Fruit fly (Drosophila melanogaster) whole organism, embryonic: ENCODE data around the gene kibra.

ENCODE experiments used
- Asciz ChIP-seq: fragments of 200-800 bp; sonication (Bioruptor generic); optimal IDR thresholded peaks from 2 replicates; lab custom pipeline; 2017; ENCODE audit warnings: missing biosample characterization, mild to moderate bottlenecking, missing genetic modification characterization, missing genetic modification reagents
- Awh ChIP-seq: fragments of 200-800 bp; sonication (Bioruptor generic); IDR thresholded peaks from 2 replicates; pipeline ENCODE4, ENCODE4 v1.3.6; 2022; ENCODE audit warnings: missing biosample characterization, missing genetic modification characterization
- B-H2 ChIP-seq: fragments of 200-800 bp; sonication (Bioruptor generic); optimal IDR thresholded peaks from 2 replicates; lab custom pipeline; 2018; ENCODE audit warnings: missing biosample characterization, mild to moderate bottlenecking, missing genetic modification characterization
- CG10959 ChIP-seq: fragments of 200-800 bp; sonication (Bioruptor generic); IDR thresholded peaks from 2 replicates; pipeline ENCODE4 v1.3.6; 2022; ENCODE audit warnings: missing biosample characterization, missing genetic modification characterization
- CG12659 ChIP-seq: fragments of 200-800 bp; sonication (Bioruptor generic); optimal IDR thresholded peaks from 3 replicates; lab custom pipeline; 2017; ENCODE audit warnings: mild to moderate bottlenecking, missing biosample characterization, missing genetic modification reagents, missing genetic modification characterization
- CG15011 ChIP-seq: fragments of 200-800 bp; sonication (Bioruptor generic); optimal IDR thresholded peaks from 3 replicates; lab custom pipeline; 2018; ENCODE audit warnings: missing biosample characterization, mild to moderate bottlenecking, missing genetic modification characterization
- CG17186 ChIP-seq: fragments of 200-800 bp; sonication (Bioruptor generic); optimal IDR thresholded peaks from 3 replicates; lab custom pipeline; 2017; ENCODE audit warnings: missing biosample characterization, missing genetic modification reagents, missing genetic modification characterization
- CG17359 ChIP-seq: fragments of 200-800 bp; sonication (Bioruptor generic); optimal IDR thresholded peaks from 3 replicates; lab custom pipeline; 2018; ENCODE audit warnings: missing biosample characterization, mild to moderate bottlenecking, missing genetic modification characterization, moderate library complexity
- CG17829 ChIP-seq: fragments of 200-800 bp; optimal IDR thresholded peaks from 2 replicates; lab custom pipeline; 2019; ENCODE audit warnings: missing biosample characterization, mild to moderate bottlenecking, missing genetic modification characterization, moderate library complexity
- CG1792 ChIP-seq: fragments of 200-800 bp; sonication (Bioruptor generic); optimal IDR thresholded peaks from 2 replicates; lab custom pipeline; 2016; ENCODE audit warnings: missing biosample characterization, missing genetic modification characterization
- CG1832 ChIP-seq: fragments of 200-800 bp; sonication (Bioruptor generic); optimal IDR thresholded peaks from 2 replicates; lab custom pipeline; 2017; ENCODE audit warnings: missing biosample characterization, mild to moderate bottlenecking, missing genetic modification characterization, inconsistent platforms
- CG18599 ChIP-seq: fragments of 200-800 bp; sonication (Bioruptor generic); optimal IDR thresholded peaks from 3 replicates; lab custom pipeline; 2017; ENCODE audit warnings: missing biosample characterization, missing genetic modification characterization, mild to moderate bottlenecking, moderate library complexity, missing genetic modification reagents
- CG34376 ChIP-seq: fragments of 200-800 bp; sonication (Bioruptor generic); optimal IDR thresholded peaks from 2 replicates; lab custom pipeline; 2018; ENCODE audit warnings: missing biosample characterization, mild to moderate bottlenecking, missing genetic modification characterization
- CG3847 ChIP-seq: fragments of 200-800 bp; sonication (Bioruptor generic); IDR thresholded peaks from 2 replicates; pipeline ENCODE4 v1.3.6; 2022; ENCODE audit warnings: missing biosample characterization, missing genetic modification characterization
- CG4854 ChIP-seq: fragments of 200-800 bp; sonication (Bioruptor generic); optimal IDR thresholded peaks from 2 replicates; lab custom pipeline; 2016; ENCODE audit warnings: missing biosample characterization, missing genetic modification characterization, inconsistent platforms
- CG6654 ChIP-seq: fragments of 200-800 bp; sonication (Bioruptor generic); optimal IDR thresholded peaks from 2 replicates; lab custom pipeline; 2017; ENCODE audit warnings: missing biosample characterization, mild to moderate bottlenecking, missing genetic modification characterization
- CG7372 ChIP-seq: fragments of 200-800 bp; sonication (Bioruptor generic); IDR thresholded peaks from 2 replicates; pipeline ENCODE4 v1.3.6; 2022; ENCODE audit warnings: missing biosample characterization, missing genetic modification characterization
- CG8388 ChIP-seq: fragments of 200-800 bp; sonication (Bioruptor generic); optimal IDR thresholded peaks from 2 replicates; lab custom pipeline; 2019; ENCODE audit warnings: missing biosample characterization, mild to moderate bottlenecking, missing genetic modification characterization, moderate library complexity
- CG8765 ChIP-seq: fragments of 200-800 bp; sonication (Bioruptor generic); IDR thresholded peaks from 2 replicates; pipeline ENCODE4 v1.3.6; 2022; ENCODE audit warnings: missing biosample characterization, missing genetic modification characterization
- CHES-1-like ChIP-seq: fragments of 200-800 bp; sonication (Bioruptor generic); optimal IDR thresholded peaks from 2 replicates; lab custom pipeline; 2016; ENCODE audit warnings: missing biosample characterization, missing genetic modification characterization
- Dip2 ChIP-seq: fragments of 200-800 bp; sonication (Bioruptor generic); IDR thresholded peaks from 2 replicates; pipeline ENCODE4 v1.3.6; 2022; ENCODE audit warnings: missing biosample characterization, missing genetic modification characterization
- Dll ChIP-seq: fragments of 200-800 bp; sonication (Bioruptor generic); IDR thresholded peaks from 4 replicates; pipeline ENCODE4 v1.3.6; 2022; ENCODE audit warnings: missing biosample characterization, missing genetic modification characterization; ENCODE audit not compliant: partially characterized antibody
- HLH3B ChIP-seq: fragments of 200-800 bp; sonication (Bioruptor generic); IDR thresholded peaks from 2 replicates; pipeline ENCODE4 v1.3.6; 2022; ENCODE audit warnings: missing biosample characterization, missing genetic modification characterization
- HLH4C ChIP-seq: fragments of 200-800 bp; sonication (Bioruptor generic); IDR thresholded peaks from 3 replicates; pipeline ENCODE4 v1.3.6; 2022; ENCODE audit warnings: missing biosample characterization, missing genetic modification characterization; ENCODE audit not compliant: partially characterized antibody
- Hr51 ChIP-seq, 2 experiments: fragments of 200-800 bp; sonication (Bioruptor generic); optimal IDR thresholded peaks; 2 replicates in 1 of 2; 3 replicates in 1 of 2; lab custom pipeline; 2016 to 2018; ENCODE audit warnings: missing biosample characterization in 2 of 2, missing genetic modification characterization in 2 of 2, mild to moderate bottlenecking in 1 of 2, moderate library complexity in 1 of 2
- Jarid2 ChIP-seq: fragments of 200-800 bp; sonication (Bioruptor generic); optimal IDR thresholded peaks from 3 replicates; lab custom pipeline; 2017; ENCODE audit warnings: mild to moderate bottlenecking, missing biosample characterization, missing genetic modification reagents, missing genetic modification characterization
- Opbp ChIP-seq: fragments of 200-800 bp; sonication (Bioruptor generic); IDR thresholded peaks from 3 replicates; pipeline ENCODE4 v1.3.6; 2022; ENCODE audit warnings: missing biosample characterization, missing genetic modification characterization; ENCODE audit not compliant: partially characterized antibody
- PHDP ChIP-seq: fragments of 200-800 bp; sonication (Bioruptor generic); optimal IDR thresholded peaks from 3 replicates; lab custom pipeline; 2018; ENCODE audit warnings: missing biosample characterization, mild to moderate bottlenecking, missing genetic modification characterization, moderate library complexity
- Rfx ChIP-seq: fragments of 200-800 bp; sonication (Bioruptor generic); IDR thresholded peaks from 2 replicates; pipeline ENCODE4 v1.3.6; 2022; ENCODE audit warnings: missing biosample characterization, missing genetic modification characterization
- Spps ChIP-seq: fragments of 200-800 bp; sonication (Bioruptor generic); optimal IDR thresholded peaks from 2 replicates; lab custom pipeline; 2018; ENCODE audit warnings: missing biosample characterization, mild to moderate bottlenecking, missing genetic modification characterization
- chn ChIP-seq: fragments of 200-800 bp; sonication (Bioruptor generic); optimal IDR thresholded peaks from 2 replicates; lab custom pipeline; 2016; ENCODE audit warnings: missing biosample characterization, missing genetic modification characterization
- danr ChIP-seq: fragments of 200-800 bp; sonication (Bioruptor generic); IDR thresholded peaks from 2 replicates; pipeline ENCODE4 v1.3.6; 2022; ENCODE audit warnings: missing biosample characterization, missing genetic modification characterization
- esg ChIP-seq: fragments of 200-800 bp; sonication (Bioruptor generic); conservative IDR thresholded peaks from 2 replicates; pipeline ENCODE4 v1.3.6; 2022; ENCODE audit warnings: missing biosample characterization, missing genetic modification characterization
- eyg ChIP-seq: fragments of 200-800 bp; sonication (Bioruptor generic); optimal IDR thresholded peaks from 3 replicates; lab custom pipeline; 2016; ENCODE audit warnings: missing biosample characterization, missing genetic modification characterization
- gt ChIP-seq: fragments of 200-800 bp; sonication (Bioruptor generic); IDR thresholded peaks from 2 replicates; pipeline ENCODE4 v1.3.6; 2022; ENCODE audit warnings: missing biosample characterization, missing genetic modification characterization
- her ChIP-seq: fragments of 200-800 bp; sonication (Bioruptor generic); optimal IDR thresholded peaks from 2 replicates; lab custom pipeline; 2016; ENCODE audit warnings: missing biosample characterization, missing genetic modification characterization
- insv ChIP-seq, 2 experiments: fragments of 200-800 bp; sonication (Bioruptor generic); optimal IDR thresholded peaks; 3 replicates each; lab custom pipeline; 2016 to 2018; ENCODE audit warnings: missing biosample characterization in 2 of 2, missing genetic modification characterization in 2 of 2
- inv ChIP-seq: fragments of 200-800 bp; sonication (Bioruptor generic); IDR thresholded peaks from 2 replicates; pipeline ENCODE4 v1.3.6; 2022; ENCODE audit warnings: missing biosample characterization, missing genetic modification characterization; ENCODE audit not compliant: partially characterized antibody
- jigr1 ChIP-seq: fragments of 200-800 bp; sonication (Bioruptor generic); IDR thresholded peaks from 3 replicates; pipeline ENCODE4 v1.3.6; 2022; ENCODE audit warnings: missing biosample characterization, missing genetic modification characterization
- pum ChIP-seq: fragments of 200-800 bp; sonication (Bioruptor generic); optimal IDR thresholded peaks from 2 replicates; lab custom pipeline; 2016; ENCODE audit warnings: missing biosample characterization, missing genetic modification characterization
- pzg ChIP-seq: fragments of 200-800 bp; sonication (Bioruptor generic); optimal IDR thresholded peaks from 3 replicates; lab custom pipeline; 2018; ENCODE audit warnings: missing biosample characterization, mild to moderate bottlenecking, missing genetic modification characterization, moderate library complexity
- schlank ChIP-seq: fragments of 200-800 bp; sonication (Bioruptor generic); optimal IDR thresholded peaks from 2 replicates; lab custom pipeline; 2018; ENCODE audit warnings: missing biosample characterization, mild to moderate bottlenecking, missing genetic modification characterization
- sd ChIP-seq: fragments of 200-800 bp; sonication (Bioruptor generic); optimal IDR thresholded peaks from 3 replicates; lab custom pipeline; 2018; ENCODE audit warnings: missing biosample characterization, mild to moderate bottlenecking, missing genetic modification characterization, moderate library complexity
- sna ChIP-seq: fragments of 200-800 bp; sonication (Bioruptor generic); IDR thresholded peaks from 2 replicates; pipeline ENCODE4 v1.3.6; 2022; ENCODE audit warnings: missing biosample characterization, missing genetic modification characterization; ENCODE audit not compliant: partially characterized antibody
- tna ChIP-seq: fragments of 200-800 bp; sonication (Bioruptor generic); IDR thresholded peaks from 2 replicates; pipeline ENCODE4 v1.3.6; 2022; ENCODE audit warnings: missing biosample characterization, missing genetic modification characterization; ENCODE audit not compliant: partially characterized antibody
- twi ChIP-seq: fragments of 200-800 bp; optimal IDR thresholded peaks from 2 replicates; lab custom pipeline; 2019; ENCODE audit warnings: missing biosample characterization, mild to moderate bottlenecking, missing genetic modification characterization, moderate library complexity
- usp ChIP-seq: fragments of >200 bp; optimal IDR thresholded peaks from 2 replicates; lab custom pipeline; 2017; ENCODE audit warnings: missing biosample characterization, missing genetic modification characterization
- vnd ChIP-seq: fragments of 200-800 bp; sonication (Bioruptor generic); IDR thresholded peaks from 3 replicates; pipeline ENCODE4 v1.3.6; 2022; ENCODE audit warnings: missing biosample characterization, missing genetic modification characterization; ENCODE audit not compliant: partially characterized antibody

Gene kibra

DNA sequence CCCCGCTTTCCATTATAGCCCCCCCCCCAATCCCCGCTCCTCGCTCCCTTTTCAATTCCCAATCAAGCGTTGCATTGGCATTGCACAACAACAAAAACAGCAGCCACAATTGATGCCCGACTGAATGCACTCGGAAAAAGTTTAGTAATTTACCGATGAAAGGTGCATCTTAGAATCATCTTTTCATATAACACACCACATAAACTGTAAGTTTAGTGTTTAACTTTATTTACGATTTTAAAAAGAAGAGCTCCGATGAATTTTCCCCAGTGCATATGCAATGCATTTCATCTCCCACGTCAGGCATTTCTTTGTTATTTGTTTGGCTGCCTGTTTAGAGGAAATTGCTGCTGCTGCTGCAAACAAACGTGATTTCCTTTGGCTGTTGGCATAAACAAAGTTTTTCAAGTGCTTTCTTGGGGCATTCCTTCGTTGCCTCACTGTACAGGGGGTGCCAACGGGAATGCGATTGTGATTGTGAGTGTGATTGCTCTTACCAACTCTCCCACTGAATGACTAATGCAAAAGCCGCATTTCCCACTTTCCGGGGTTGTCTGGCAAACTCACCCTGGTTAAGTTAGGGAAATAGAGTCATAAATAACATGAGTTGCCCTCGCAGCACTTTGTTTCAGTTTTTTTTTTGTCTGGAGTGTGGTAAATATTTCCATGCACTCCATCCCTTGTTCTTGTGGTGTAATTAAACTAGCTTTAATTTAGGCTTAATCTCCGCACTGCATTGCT lies 31.7 kb downstream of the kibra start (continued):
- TF ChIP-seq eyg (GFP tag; lab: Kevin White, UChicago) (no peak), B-H2 (GFP tag; lab: Kevin White, UChicago) (no peak), her (GFP tag; lab: Kevin White, UChicago) (peak; percentile 3), CG34376 (no peak), HLH3B (GFP tag; lab: Robert Waterston, UW) (peak; percentile 77), Rfx (GFP tag; lab: Robert Waterston, UW) (no peak), Asciz (GFP tag; lab: Kevin White, UChicago) (peak; percentile 64), danr (GFP tag; lab: Robert Waterston, UW) (no peak), Awh (GFP tag; lab: Robert Waterston, UW) (peak; percentile 66), jigr1 (GFP tag; lab: Robert Waterston, UW) (no peak), CG17829 (tag; lab: Kevin White, UChicago) (peak; percentile 87), CG1792 (GFP tag; lab: Kevin White, UChicago) (no peak), CG4854 (GFP tag; lab: Kevin White, UChicago) (peak; percentile 36), pum (peak; percentile 65), CG8765 (GFP tag; lab: Robert Waterston, UW) (peak; percentile 32; the same call in 1 of the 2 replicates), CG10959 (GFP tag; lab: Robert Waterston, UW) (peak; percentile 88), Dll (GFP tag; lab: Robert Waterston, UW) (no peak), esg (no peak; the same call in 1 of the 2 replicates), CG6654 (GFP tag; lab: Kevin White, UChicago) (peak; percentile 44), CG18599 (GFP tag; lab: Kevin White, UChicago) (peak; percentile 30), Jarid2 (GFP tag; lab: Kevin White, UChicago) (peak; percentile 6), Dip2 (GFP tag; lab: Robert Waterston, UW) (no peak), CHES-1-like (GFP tag; lab: Kevin White, UChicago) (no peak), Spps (tag; lab: Kevin White, UChicago) (peak; percentile 82), Opbp (GFP tag; lab: Robert Waterston, UW) (no peak), sd (tag; lab: Kevin White, UChicago) (peak; percentile 51), CG1832 (GFP tag; lab: Kevin White, UChicago) (no peak), CG17359 (tag; lab: Kevin White, UChicago) (peak; percentile 71), twi (peak; percentile 45), chn (peak; percentile 72), sna (no peak), insv (GFP tag; optimal IDR thresholded peaks at IDR 0.05; lab: Kevin White, UChicago) (no peak), gt (GFP tag; lab: Robert Waterston, UW) (peak; percentile 60), vnd (GFP tag; lab: Robert Waterston, UW) (no peak), CG7372 (GFP tag; lab: Robert Waterston, UW) (no peak), pzg (GFP tag; lab: Kevin White, UChicago) (no peak), CG8388 (GFP tag; lab: Kevin White, UChicago) (peak; percentile 84), Hr51 (GFP tag; optimal IDR thresholded peaks at IDR 0.05; lab: Kevin White, UChicago) (peak in 1 of 2 experiments; percentile 30), CG15011 (GFP tag; lab: Kevin White, UChicago) (no peak), PHDP (peak; percentile 54), schlank (tag; lab: Kevin White, UChicago) (no peak), usp (GFP tag; lab: Kevin White, UChicago) (no peak), inv (GFP tag; lab: Robert Waterston, UW) (no peak), CG12659 (GFP tag; lab: Kevin White, UChicago) (peak; percentile 7), HLH4C (GFP tag; lab: Robert Waterston, UW) (no peak), CG17186 (peak; percentile 31), CG3847 (GFP tag; lab: Robert Waterston, UW) (no peak), tna (GFP tag; lab: Robert Waterston, UW) (no peak)
